Fruit fly (Drosophila melanogaster): ENCODE data around the gene CG12535.

dm6 chrX:3446650-3447049, 2.1 kb downstream of the CG12535 start:
- no peak for TF ChIP-seq CG43689 (GFP tag; IDR thresholded peaks at IDR 0.05)
- no peak for TF ChIP-seq CG42726 (GFP tag; IDR thresholded peaks at IDR 0.05; ENCODE audit: partially characterized antibody)
- TF ChIP-seq toy (GFP tag; IDR thresholded peaks at IDR 0.05) = no peak
- TF ChIP-seq caup (GFP tag; optimal IDR thresholded peaks at IDR 0.05; ENCODE audit: severe bottlenecking) = no peak
- TF ChIP-seq dpn (GFP tag; optimal IDR thresholded peaks at IDR 0.05) = no peak
- no peak for TF ChIP-seq CG17912 (GFP tag; optimal IDR thresholded peaks at IDR 0.05)
